Fruit fly (Drosophila melanogaster) whole organism, embryonic: Measurements from ENCODE around the gene ago.

Experiments used
- BtbVII ChIP-seq: fragments of 200-800 bp; sonication (Bioruptor generic); optimal IDR thresholded peaks from 3 replicates; lab custom pipeline; 2017; ENCODE audit warnings: missing biosample characterization, mild to moderate bottlenecking, missing genetic modification characterization
- CG10366 ChIP-seq: fragments of 200-800 bp; sonication (Bioruptor generic); IDR thresholded peaks from 2 replicates; pipeline ENCODE4 v1.3.6; 2022; ENCODE audit warnings: missing biosample characterization, missing genetic modification characterization
- CG12236 ChIP-seq: fragments of 200-800 bp; sonication (Bioruptor generic); optimal IDR thresholded peaks from 2 replicates; lab custom pipeline; 2016; ENCODE audit warnings: missing biosample characterization, missing genetic modification characterization
- CG12744 ChIP-seq: fragments of 200-800 bp; sonication (Bioruptor generic); optimal IDR thresholded peaks from 2 replicates; lab custom pipeline; 2016; ENCODE audit warnings: missing biosample characterization, missing genetic modification characterization
- CG15479 ChIP-seq: fragments of 200-800 bp; sonication (Bioruptor generic); optimal IDR thresholded peaks from 3 replicates; lab custom pipeline; 2019; ENCODE audit warnings: missing biosample characterization, mild to moderate bottlenecking, missing genetic modification characterization, moderate library complexity
- CG1603 ChIP-seq: fragments of 200-800 bp; sonication (Bioruptor generic); optimal IDR thresholded peaks from 2 replicates; lab custom pipeline; 2019; ENCODE audit warnings: missing biosample characterization, mild to moderate bottlenecking, missing genetic modification characterization, moderate library complexity
- CG1647 ChIP-seq: fragments of 200-800 bp; sonication (Bioruptor generic); optimal IDR thresholded peaks from 3 replicates; lab custom pipeline; 2016; ENCODE audit warnings: missing biosample characterization, missing genetic modification characterization
- CG17568 ChIP-seq: fragments of 200-800 bp; sonication (Bioruptor generic); optimal IDR thresholded peaks from 2 replicates; lab custom pipeline; 2018; ENCODE audit warnings: missing biosample characterization, mild to moderate bottlenecking, missing genetic modification characterization, moderate library complexity
- CG18262 ChIP-seq: fragments of 200-800 bp; optimal IDR thresholded peaks from 3 replicates; lab custom pipeline; 2019; ENCODE audit warnings: missing biosample characterization, mild to moderate bottlenecking, missing genetic modification characterization, moderate library complexity
- CG1832 ChIP-seq: fragments of 200-800 bp; sonication (Bioruptor generic); optimal IDR thresholded peaks from 2 replicates; lab custom pipeline; 2017; ENCODE audit warnings: missing biosample characterization, mild to moderate bottlenecking, missing genetic modification characterization, inconsistent platforms
- CG18476 ChIP-seq: fragments of 200-800 bp; sonication (Bioruptor generic); optimal IDR thresholded peaks from 2 replicates; lab custom pipeline; 2016; ENCODE audit warnings: missing biosample characterization, mild to moderate bottlenecking, missing genetic modification characterization
- CG31224 ChIP-seq: fragments of 200-800 bp; sonication (Bioruptor generic); IDR thresholded peaks from 2 replicates; pipeline ENCODE4 v1.3.6; 2022; ENCODE audit warnings: missing biosample characterization, missing genetic modification characterization
- CG31365 ChIP-seq: fragments of 200-800 bp; sonication (Bioruptor generic); optimal IDR thresholded peaks from 2 replicates; lab custom pipeline; 2018; ENCODE audit warnings: missing biosample characterization, mild to moderate bottlenecking, missing genetic modification characterization
- CG32767 ChIP-seq: fragments of 200-800 bp; sonication (Bioruptor generic); IDR thresholded peaks from 2 replicates; pipeline ENCODE4 v1.3.6; 2022; ENCODE audit warnings: missing biosample characterization, missing genetic modification characterization
- CG43689 ChIP-seq: fragments of 200-800 bp; sonication (Bioruptor generic); IDR thresholded peaks from 2 replicates; pipeline ENCODE4 v1.3.6; 2022; ENCODE audit warnings: missing biosample characterization, missing genetic modification characterization
- CG4404 ChIP-seq: fragments of 200-800 bp; sonication (Bioruptor generic); IDR thresholded peaks from 2 replicates; pipeline ENCODE4 v1.3.6; 2022; ENCODE audit warnings: missing biosample characterization, missing genetic modification characterization
- CG4730 ChIP-seq: fragments of 200-800 bp; sonication (Bioruptor generic); IDR thresholded peaks from 2 replicates; pipeline ENCODE4 v1.3.6; 2022; ENCODE audit warnings: missing biosample characterization, missing genetic modification characterization
- CG7786 ChIP-seq: fragments of 200-800 bp; sonication (Bioruptor generic); optimal IDR thresholded peaks from 2 replicates; lab custom pipeline; 2016; ENCODE audit warnings: missing biosample characterization, missing genetic modification characterization
- CG9817 ChIP-seq: fragments of 200-800 bp; sonication (Bioruptor generic); optimal IDR thresholded peaks from 2 replicates; lab custom pipeline; 2018; ENCODE audit warnings: missing biosample characterization, mild to moderate bottlenecking, missing genetic modification characterization, moderate library complexity
- D19B ChIP-seq: fragments of 200-800 bp; sonication (Bioruptor generic); optimal IDR thresholded peaks from 2 replicates; lab custom pipeline; 2017; ENCODE audit warnings: missing biosample characterization, mild to moderate bottlenecking, missing genetic modification characterization
- Dll ChIP-seq: fragments of 200-800 bp; sonication (Bioruptor generic); IDR thresholded peaks from 4 replicates; pipeline ENCODE4 v1.3.6; 2022; ENCODE audit warnings: missing biosample characterization, missing genetic modification characterization; ENCODE audit not compliant: partially characterized antibody
- Drgx ChIP-seq: fragments of 200-800 bp; sonication (Bioruptor generic); IDR thresholded peaks from 2 replicates; pipeline ENCODE4 v1.3.6; 2022; ENCODE audit warnings: missing biosample characterization, missing genetic modification characterization
- E2f1 ChIP-seq: fragments of 200-800 bp; sonication (Bioruptor generic); IDR thresholded peaks from 2 replicates; pipeline ENCODE4 v1.3.6; 2022; ENCODE audit warnings: missing biosample characterization, missing genetic modification characterization
- E2f2 ChIP-seq: fragments of 200-800 bp; sonication (Bioruptor generic); IDR thresholded peaks from 2 replicates; pipeline ENCODE4 v1.3.6; 2022; ENCODE audit warnings: missing biosample characterization, missing genetic modification characterization
- Ets65A ChIP-seq: fragments of 200-800 bp; sonication (Bioruptor generic); peaks from one replicate; lab custom pipeline; 2016; ENCODE audit warnings: missing biosample characterization, missing genetic modification characterization
- Fer3 ChIP-seq: fragments of 200-800 bp; sonication (Bioruptor generic); optimal IDR thresholded peaks from 2 replicates; lab custom pipeline; 2018; ENCODE audit warnings: missing biosample characterization, mild to moderate bottlenecking, missing genetic modification characterization, moderate library complexity
- HLH4C ChIP-seq: fragments of 200-800 bp; sonication (Bioruptor generic); IDR thresholded peaks from 3 replicates; pipeline ENCODE4 v1.3.6; 2022; ENCODE audit warnings: missing biosample characterization, missing genetic modification characterization; ENCODE audit not compliant: partially characterized antibody
- Hr51 ChIP-seq, 2 experiments: fragments of 200-800 bp; sonication (Bioruptor generic); optimal IDR thresholded peaks; 2 replicates in 1 of 2; 3 replicates in 1 of 2; lab custom pipeline; 2016 to 2018; ENCODE audit warnings: missing biosample characterization in 2 of 2, missing genetic modification characterization in 2 of 2, mild to moderate bottlenecking in 1 of 2, moderate library complexity in 1 of 2
- Max ChIP-seq: fragments of 200-800 bp; sonication (Bioruptor generic); optimal IDR thresholded peaks from 2 replicates; lab custom pipeline; 2016; ENCODE audit warnings: missing biosample characterization, mild to moderate bottlenecking, missing genetic modification characterization
- NC2β ChIP-seq: fragments of 200-800 bp; sonication (Bioruptor generic); optimal IDR thresholded peaks from 2 replicates; lab custom pipeline; 2016; ENCODE audit warnings: missing biosample characterization, missing genetic modification characterization
- Sry-δ ChIP-seq: fragments of 200-800 bp; sonication (Bioruptor generic); optimal IDR thresholded peaks from 2 replicates; lab custom pipeline; 2016; ENCODE audit warnings: missing biosample characterization, missing genetic modification characterization
- Taf1 ChIP-seq: fragments of 200-800 bp; sonication (Bioruptor generic); IDR thresholded peaks from 2 replicates; pipeline ENCODE4 v1.3.6; 2022; ENCODE audit warnings: missing biosample characterization, missing genetic modification characterization
- Vsx1 ChIP-seq: fragments of 200-800 bp; sonication (Bioruptor generic); optimal IDR thresholded peaks from 2 replicates; lab custom pipeline; 2017; ENCODE audit warnings: missing biosample characterization, mild to moderate bottlenecking, missing genetic modification characterization, missing genetic modification reagents
- cwo ChIP-seq: fragments of 200-800 bp; sonication (Bioruptor generic); optimal IDR thresholded peaks from 3 replicates; lab custom pipeline; 2017; ENCODE audit warnings: missing biosample characterization, missing genetic modification characterization, mild to moderate bottlenecking, moderate library complexity, missing genetic modification reagents
- dm ChIP-seq: fragments of 200-800 bp; sonication (Bioruptor generic); optimal IDR thresholded peaks from 3 replicates; lab custom pipeline; 2016; ENCODE audit warnings: missing biosample characterization, missing genetic modification characterization
- dmrt11E ChIP-seq: fragments of 200-800 bp; sonication (Bioruptor generic); optimal IDR thresholded peaks from 3 replicates; lab custom pipeline; 2018; ENCODE audit warnings: missing biosample characterization, mild to moderate bottlenecking, missing genetic modification characterization, moderate library complexity
- emc ChIP-seq: fragments of 200-800 bp; sonication (Bioruptor generic); optimal IDR thresholded peaks from 2 replicates; lab custom pipeline; 2016; ENCODE audit warnings: missing biosample characterization, missing genetic modification characterization
- eve ChIP-seq, 2 experiments: fragments of >200 bp; optimal IDR thresholded peaks; 2 replicates each; lab custom pipeline; 2017; ENCODE audit warnings: missing biosample characterization in 2 of 2, missing genetic modification characterization in 2 of 2
- ftz-f1 ChIP-seq: fragments of 200-800 bp; sonication (Bioruptor generic); optimal IDR thresholded peaks from 2 replicates; lab custom pipeline; 2016; ENCODE audit warnings: missing biosample characterization, missing genetic modification characterization
- jumu ChIP-seq: fragments of 200-800 bp; sonication (Bioruptor generic); optimal IDR thresholded peaks from 3 replicates; lab custom pipeline; 2016; ENCODE audit warnings: missing biosample characterization, missing genetic modification characterization
- odd ChIP-seq: fragments of 200-800 bp; sonication (Bioruptor generic); optimal IDR thresholded peaks from 2 replicates; lab custom pipeline; 2017; ENCODE audit warnings: missing biosample characterization, mild to moderate bottlenecking, missing genetic modification characterization
- otp ChIP-seq: fragments of 200-800 bp; sonication (Bioruptor generic); IDR thresholded peaks from 3 replicates; pipeline ENCODE4, ENCODE4 v1.3.6; 2022; ENCODE audit warnings: missing biosample characterization, missing genetic modification characterization
- psq ChIP-seq: fragments of 200-800 bp; sonication (Bioruptor generic); optimal IDR thresholded peaks from 2 replicates; lab custom pipeline; 2017; ENCODE audit warnings: missing biosample characterization, missing genetic modification characterization
- sens-2 ChIP-seq: fragments of 200-800 bp; sonication (Bioruptor generic); IDR thresholded peaks from 2 replicates; pipeline ENCODE4 v1.3.6; 2022; ENCODE audit warnings: missing biosample characterization, missing genetic modification characterization
- slou ChIP-seq: fragments of 200-800 bp; sonication (Bioruptor generic); optimal IDR thresholded peaks from 3 replicates; lab custom pipeline; 2016; ENCODE audit warnings: missing biosample characterization, missing genetic modification characterization
- slp2 ChIP-seq: fragments of 200-800 bp; sonication (Bioruptor generic); optimal IDR thresholded peaks from 2 replicates; lab custom pipeline; 2016; ENCODE audit warnings: missing biosample characterization, missing genetic modification characterization
- tgo ChIP-seq: fragments of 200-800 bp; sonication (Bioruptor generic); IDR thresholded peaks from 3 replicates; pipeline ENCODE4 v1.3.6; 2022; ENCODE audit warnings: missing biosample characterization, missing genetic modification characterization
- tna ChIP-seq: fragments of 200-800 bp; sonication (Bioruptor generic); IDR thresholded peaks from 2 replicates; pipeline ENCODE4 v1.3.6; 2022; ENCODE audit warnings: missing biosample characterization, missing genetic modification characterization; ENCODE audit not compliant: partially characterized antibody
- vfl ChIP-seq: fragments of 200-800 bp; sonication (Bioruptor generic); optimal IDR thresholded peaks from 2 replicates; lab custom pipeline; 2016; ENCODE audit warnings: missing biosample characterization, missing genetic modification characterization
- wek ChIP-seq: fragments of 200-800 bp; sonication (Bioruptor generic); optimal IDR thresholded peaks from 3 replicates; lab custom pipeline; 2018; ENCODE audit warnings: missing biosample characterization, mild to moderate bottlenecking, missing genetic modification characterization, moderate library complexity

ago gene

DNA sequence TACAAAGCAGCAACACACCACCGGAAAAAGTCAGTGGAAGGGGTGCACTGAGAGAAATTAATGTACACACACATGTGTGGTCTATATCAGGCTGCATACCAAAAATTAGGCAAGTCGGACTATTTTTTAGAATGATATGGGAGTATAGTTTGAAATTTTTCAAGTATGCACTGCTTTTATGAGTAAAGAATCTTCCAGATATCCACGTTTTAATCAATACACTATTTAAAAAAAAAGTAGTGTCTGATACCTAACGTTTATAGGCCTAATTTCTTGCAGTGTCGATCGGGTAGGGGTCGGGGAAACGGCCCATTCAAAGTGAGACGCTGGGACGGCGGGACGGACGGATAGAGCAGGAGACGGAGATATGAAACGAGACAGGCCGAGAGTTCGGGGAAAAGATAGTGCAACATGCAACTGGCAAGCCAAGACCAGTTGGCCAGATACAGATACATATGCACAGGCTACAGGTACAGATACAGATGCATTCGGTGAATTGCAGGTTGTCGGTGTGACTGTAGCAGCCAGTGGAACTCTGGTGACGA, 23.7 kb downstream of the ago start (continued):
- no peak for TF ChIP-seq D19B (GFP tag; lab: Kevin White, UChicago)
- peak; percentile 91 for TF ChIP-seq odd (GFP tag; lab: Kevin White, UChicago)
- TF ChIP-seq tgo (GFP tag; lab: Robert Waterston, UW) = peak; percentile 88
- TF ChIP-seq E2f1 (GFP tag; lab: Robert Waterston, UW) = peak; percentile 81
- peak; percentile 94 for TF ChIP-seq NC2β (GFP tag; lab: Kevin White, UChicago)
- no peak for TF ChIP-seq Taf1 (GFP tag; lab: Robert Waterston, UW)
- TF ChIP-seq CG18262 (tag; lab: Kevin White, UChicago) = peak; percentile 98
- no peak for TF ChIP-seq CG1832 (GFP tag; lab: Kevin White, UChicago)
- peak; percentile 66 for TF ChIP-seq vfl (GFP tag; lab: Kevin White, UChicago)
- peak; percentile 93 for TF ChIP-seq CG12236
- TF ChIP-seq CG4730 = peak; percentile 82
- peak; percentile 94 for TF ChIP-seq jumu (GFP tag; lab: Kevin White, UChicago)
- peak; percentile 87 for TF ChIP-seq sens-2 (GFP tag; lab: Robert Waterston, UW)
- TF ChIP-seq CG32767 (GFP tag; lab: Robert Waterston, UW) = peak; percentile 84
- no peak for TF ChIP-seq Dll (GFP tag; lab: Robert Waterston, UW)
- TF ChIP-seq Sry-δ (GFP tag; lab: Kevin White, UChicago) = peak; percentile 57
- peak; percentile 97 for TF ChIP-seq CG4404 (GFP tag; lab: Robert Waterston, UW)
- TF ChIP-seq CG10366 (GFP tag; lab: Robert Waterston, UW) = peak; percentile 83
- TF ChIP-seq CG9817 (tag; lab: Kevin White, UChicago) = peak; percentile 77
- peak; percentile 79 for TF ChIP-seq BtbVII (GFP tag; lab: Kevin White, UChicago)
- peak; percentile 78 for TF ChIP-seq wek (GFP tag; lab: Kevin White, UChicago)
- TF ChIP-seq dmrt11E (tag; lab: Kevin White, UChicago) = peak; percentile 98
- peak; percentile 62 for TF ChIP-seq emc
- TF ChIP-seq CG15479 (GFP tag; lab: Kevin White, UChicago) = peak; percentile 97
- peak; percentile 72 for TF ChIP-seq cwo
- TF ChIP-seq Ets65A = peak; percentile 99
- peak; percentile 98 to 99 for TF ChIP-seq eve (GFP tag; optimal IDR thresholded peaks at IDR 0.05; lab: Kevin White, UChicago)
- peak; percentile 91 for TF ChIP-seq otp (GFP tag; lab: Robert Waterston, UW)
- peak; percentile 67; the same call in 1 of the 2 replicates for TF ChIP-seq E2f2 (GFP tag; lab: Robert Waterston, UW)
- peak; percentile 45; the same call in 1 of the 2 replicates for TF ChIP-seq CG31224
- peak; percentile 83 for TF ChIP-seq Max (GFP tag; lab: Kevin White, UChicago)
- TF ChIP-seq CG43689 (GFP tag; lab: Robert Waterston, UW) = no peak
- peak; percentile 82 for TF ChIP-seq Vsx1 (GFP tag; lab: Kevin White, UChicago)
- peak; percentile 91 for TF ChIP-seq Drgx (GFP tag; lab: Robert Waterston, UW)
- peak; percentile 92 to 93 for TF ChIP-seq Hr51 (GFP tag; optimal IDR thresholded peaks at IDR 0.05; lab: Kevin White, UChicago)
- peak; percentile 91 for TF ChIP-seq CG7786 (GFP tag; lab: Kevin White, UChicago)
- peak; percentile 74 for TF ChIP-seq CG31365 (tag; lab: Kevin White, UChicago)
- TF ChIP-seq CG17568 = peak; percentile 87
- TF ChIP-seq slou (GFP tag; lab: Kevin White, UChicago) = peak; percentile 67
- TF ChIP-seq CG18476 (GFP tag; lab: Kevin White, UChicago) = peak; percentile 90
- TF ChIP-seq psq (GFP tag; lab: Kevin White, UChicago) = peak; percentile 77
- TF ChIP-seq ftz-f1 (GFP tag; lab: Kevin White, UChicago) = no peak
- peak; percentile 80 for TF ChIP-seq CG1647 (GFP tag; lab: Kevin White, UChicago)
- TF ChIP-seq slp2 (GFP tag; lab: Kevin White, UChicago) = peak; percentile 95
- peak; percentile 94 for TF ChIP-seq CG1603
- TF ChIP-seq CG12744 (GFP tag; lab: Kevin White, UChicago) = peak; percentile 84
- TF ChIP-seq tna = no peak
- no peak for TF ChIP-seq HLH4C (GFP tag; lab: Robert Waterston, UW)
- peak; percentile 80 for TF ChIP-seq Fer3
- peak; percentile 85 for TF ChIP-seq dm (GFP tag; lab: Kevin White, UChicago)
